Fruit fly (Drosophila melanogaster) whole organism, prepupa: ENCODE data around the gene CG43402.

Experiments used
- CG11762 ChIP-seq: fragments of 200-800 bp; sonication (Bioruptor generic); optimal IDR thresholded peaks from 3 replicates; lab custom pipeline; 2016; ENCODE audit warnings: missing biosample characterization, missing genetic modification characterization; ENCODE audit not compliant: insufficient read depth
- CG4318 ChIP-seq: fragments of 200-800 bp; sonication (Bioruptor generic); optimal IDR thresholded peaks from 3 replicates; lab custom pipeline; 2017; ENCODE audit warnings: missing biosample characterization, mild to moderate bottlenecking, missing genetic modification characterization
- acj6 ChIP-seq: fragments of 200-800 bp; sonication (Bioruptor generic); optimal IDR thresholded peaks from 3 replicates; lab custom pipeline; 2016; ENCODE audit warnings: missing biosample characterization, missing genetic modification characterization
- cyc ChIP-seq: fragments of 200-800 bp; sonication (Bioruptor generic); optimal IDR thresholded peaks from 3 replicates; lab custom pipeline; 2016; ENCODE audit warnings: missing biosample characterization, missing genetic modification characterization
- dac ChIP-seq: fragments of 200-800 bp; sonication (Bioruptor generic); optimal IDR thresholded peaks from 2 replicates; lab custom pipeline; 2017; ENCODE audit warnings: missing biosample characterization, mild to moderate bottlenecking, missing genetic modification characterization
- esn ChIP-seq: fragments of 200-800 bp; sonication (Bioruptor generic); optimal IDR thresholded peaks from 2 replicates; lab custom pipeline; 2016; ENCODE audit warnings: missing biosample characterization, mild to moderate bottlenecking, missing genetic modification characterization, moderate library complexity
- vri ChIP-seq: fragments of 200-800 bp; sonication (Bioruptor generic); optimal IDR thresholded peaks from 3 replicates; lab custom pipeline; 2016; ENCODE audit warnings: missing biosample characterization, mild to moderate bottlenecking, missing genetic modification characterization

DNA sequence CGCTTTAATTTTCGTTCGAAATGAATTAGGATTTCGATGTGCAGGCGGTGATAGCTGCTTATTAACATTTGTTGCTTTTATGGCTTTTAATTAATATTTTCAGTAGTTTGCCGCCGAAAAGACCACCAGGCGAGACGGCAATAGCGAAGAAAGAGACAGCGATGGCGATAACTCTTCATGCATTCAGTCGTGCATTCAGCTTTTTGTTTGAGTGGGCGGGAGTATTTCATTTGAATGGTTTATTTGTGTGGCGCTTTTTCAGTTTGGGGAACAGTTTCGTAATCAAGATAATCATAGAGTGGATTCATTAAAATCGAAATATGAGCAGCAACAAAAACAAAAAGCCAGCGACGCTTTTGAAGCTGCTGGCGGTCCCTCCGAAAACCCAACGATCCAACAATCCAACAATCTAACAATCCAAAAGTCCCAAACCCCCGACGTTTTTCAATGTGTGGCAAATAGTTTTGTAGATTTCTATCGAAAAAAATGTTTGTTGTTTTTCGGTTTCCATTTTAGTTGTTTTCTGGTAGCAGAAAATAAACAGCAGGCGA is 18.5 kb upstream of the CG43402 start:
- TF ChIP-seq CG11762 (GFP tag; lab: Kevin White, UChicago) (no peak), cyc (no peak), dac (GFP tag; lab: Kevin White, UChicago) (no peak), acj6 (GFP tag; lab: Kevin White, UChicago) (no peak), vri (GFP tag; lab: Kevin White, UChicago) (no peak), CG4318 (GFP tag; lab: Kevin White, UChicago) (no peak), esn (no peak)
